Worm (Caenorhabditis elegans) whole organism, L4/young adult: Measurements from ENCODE around the gene K08B12.3.

Experiments used
- W03F9.2 ChIP-seq: fragments of 150-350 bp; optimal IDR thresholded peaks from 2 replicates; lab custom pipeline; 2014; ENCODE audit warnings: missing biosample characterization, missing genetic modification characterization
- dao-5 ChIP-seq: sonication (generic microtip); optimal IDR thresholded peaks from 2 replicates; lab custom pipeline; 2016; ENCODE audit warnings: missing genotype, missing genetic modification characterization, moderate library complexity, missing compliant biosample characterization
- him-1 ChIP-seq: sonication (generic microtip); optimal IDR thresholded peaks from 2 replicates; lab custom pipeline; 2016; ENCODE audit warnings: missing genotype, missing genetic modification reagents, missing genetic modification characterization, missing compliant biosample characterization

Gene K08B12.3

DNA sequence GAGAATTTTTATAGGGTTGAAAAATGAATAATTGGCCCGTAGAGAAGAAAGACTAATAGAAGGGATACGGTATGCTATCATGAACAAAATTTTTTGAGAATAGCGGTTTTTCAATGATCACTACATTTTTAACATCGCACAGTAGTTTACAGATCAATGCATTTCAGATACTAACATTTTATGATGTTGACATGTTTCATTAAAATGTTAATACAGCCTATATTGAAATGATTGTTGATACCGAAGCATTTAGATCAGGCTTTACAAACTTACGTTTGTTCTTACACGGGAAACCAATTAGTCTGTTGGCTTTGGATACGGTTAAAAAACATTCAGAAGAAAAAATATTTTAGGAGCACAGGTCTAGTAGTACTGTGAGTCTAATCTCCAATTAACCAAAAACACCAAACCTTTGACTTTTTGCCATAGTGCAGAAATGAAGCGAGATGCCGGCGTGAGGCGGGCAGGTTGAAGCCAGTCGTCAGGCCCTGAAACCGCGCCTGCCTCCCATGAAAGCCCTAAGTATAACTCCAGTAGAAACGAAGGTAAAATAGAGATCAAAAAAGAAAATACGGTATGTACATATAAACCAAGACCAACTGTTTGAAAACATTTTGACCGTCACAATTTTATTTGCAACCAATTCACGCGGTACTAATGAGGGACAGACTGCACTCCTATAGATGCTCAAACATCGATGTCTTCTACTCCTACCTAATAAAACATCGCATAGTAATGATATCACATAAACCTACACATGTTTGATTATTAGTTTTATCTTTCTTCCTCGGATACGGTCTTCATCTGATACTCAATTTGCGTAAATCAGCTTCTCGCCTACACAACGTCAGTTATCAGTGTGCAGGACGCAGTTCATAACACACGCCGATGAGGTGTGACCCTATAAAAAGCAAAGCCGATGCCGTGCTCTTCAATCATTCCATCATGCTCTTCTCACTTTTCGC, 43.4 kb downstream of the K08B12.3 start, which contains the start of gene fil-2:
TSS of gene fil-2 (plus strand) at position 915 of the 965 bp plus-strand sequence.
- TF ChIP-seq him-1 (tag; lab: Kevin White, UChicago) (no peak), W03F9.2 (no peak), dao-5 (tag; lab: Kevin White, UChicago) (no peak)

DNA sequence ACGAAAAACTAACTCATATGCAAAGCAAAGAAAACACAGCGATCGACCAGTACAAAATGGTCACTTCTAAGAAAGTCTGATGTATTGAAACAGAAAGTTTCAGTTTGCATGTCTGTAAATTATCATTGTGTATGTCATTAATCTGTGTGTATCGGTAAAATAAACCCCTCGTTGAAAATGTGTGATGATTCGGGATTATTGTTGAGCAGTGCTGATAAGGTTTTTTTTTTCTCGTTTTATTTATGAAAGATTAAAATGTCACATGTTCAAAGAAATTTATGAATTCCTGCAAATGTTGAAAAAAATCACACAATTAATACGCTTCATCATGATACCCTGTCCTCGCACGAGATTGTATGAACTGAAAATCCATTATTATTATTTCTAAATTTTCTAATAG, 45.1 kb downstream of the K08B12.3 start:
- TF ChIP-seq him-1 (tag; lab: Kevin White, UChicago), result no peak
- no peak for TF ChIP-seq W03F9.2
- TF ChIP-seq dao-5 (tag; lab: Kevin White, UChicago), result no peak

DNA sequence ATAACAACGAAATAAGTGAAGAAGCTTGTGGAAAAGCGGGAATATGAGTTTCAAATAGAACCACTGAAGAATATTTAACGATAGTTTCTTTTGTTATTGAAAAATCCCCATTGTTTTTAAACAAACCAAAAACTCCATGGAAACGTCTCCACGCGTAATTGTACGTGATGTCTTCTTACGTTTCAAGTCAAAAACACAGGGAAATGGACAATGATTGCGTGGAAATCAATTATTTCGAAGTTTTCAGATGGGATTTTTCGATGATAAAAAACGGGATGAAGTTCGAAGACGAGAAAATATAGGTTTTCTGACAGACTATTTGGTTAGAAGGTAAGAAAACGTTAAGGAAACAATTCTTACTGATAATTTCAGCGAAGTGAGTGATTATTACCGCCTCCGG, 46.2 kb downstream of the K08B12.3 start, which contains the start of the genes K12B6.4 and spe-49:
TSS of gene K12B6.4 (minus strand) at position 101 of the 400 bp plus-strand sequence.
TSS of gene spe-49 (plus strand) at position 185 of the 400 bp plus-strand sequence.
- TF ChIP-seq him-1 (tag; lab: Kevin White, UChicago), result no peak
- TF ChIP-seq dao-5 (tag; lab: Kevin White, UChicago), result no peak
- no peak for TF ChIP-seq W03F9.2

DNA sequence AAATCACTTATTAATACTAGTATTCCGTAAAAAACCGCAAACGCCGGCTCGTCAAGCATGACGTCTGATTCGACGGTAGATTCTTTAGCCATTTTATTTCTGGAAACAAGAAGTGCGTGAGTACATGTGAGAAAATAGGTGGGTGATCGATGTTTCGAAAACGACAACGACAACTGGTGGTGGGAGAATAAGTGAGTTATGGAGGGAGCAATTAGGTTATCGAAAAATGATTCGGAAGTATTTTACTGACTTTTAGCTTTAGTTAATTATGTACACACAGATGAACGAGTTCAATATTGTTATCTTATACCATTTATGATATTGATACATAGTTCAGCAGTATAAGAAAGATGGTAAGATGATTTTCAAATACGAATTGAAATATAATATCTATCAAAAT, 51.4 kb downstream of the K08B12.3 start, which contains the start of gene srn-1:
TSS of gene srn-1 (minus strand) at position 101 of the 400 bp plus-strand sequence.
- TF ChIP-seq W03F9.2 (no peak), dao-5 (tag; lab: Kevin White, UChicago) (no peak), him-1 (tag; lab: Kevin White, UChicago) (no peak)
